Worm (Caenorhabditis elegans) whole organism, midembryonic: Measurements from ENCODE around the gene sas-5.

Experiments
- T22C8.4 ChIP-seq: fragments of 200-800 bp; sonication (Bioruptor generic); IDR thresholded peaks from 2 replicates; pipeline ENCODE4 v1.3.6; 2022; ENCODE audit warnings: missing genetic modification characterization, missing compliant biosample characterization
- cog-1 ChIP-seq: sonication (generic microtip); optimal IDR thresholded peaks from 2 replicates; lab custom pipeline; 2016; ENCODE audit warnings: missing genetic modification characterization, missing compliant biosample characterization
- flt-1 ChIP-seq: fragments of 200-800 bp; sonication (Bioruptor generic); IDR thresholded peaks from 2 replicates; pipeline ENCODE4 v1.3.6; 2022; ENCODE audit warnings: missing genetic modification characterization, missing compliant biosample characterization
- klf-2 ChIP-seq: fragments of 200-800 bp; sonication (Bioruptor generic); conservative IDR thresholded peaks from 2 replicates; pipeline ENCODE4 v1.3.6; 2022; ENCODE audit warnings: missing genetic modification reagents, missing genetic modification characterization, missing compliant biosample characterization
- med-1 ChIP-seq: sonication (generic microtip); optimal IDR thresholded peaks from 2 replicates; lab custom pipeline; 2017; ENCODE audit warnings: missing genetic modification characterization, mild to moderate bottlenecking, missing compliant biosample characterization, antibody characterized with exemption, missing genetic modification reagents; ENCODE audit not compliant: insufficient read depth
- ref-1 ChIP-seq: fragments of 200-800 bp; sonication (Bioruptor generic); conservative IDR thresholded peaks from 2 replicates; pipeline ENCODE4 v1.3.6; 2022; ENCODE audit warnings: missing genetic modification reagents, missing genetic modification characterization, missing compliant biosample characterization
- tab-1 ChIP-seq: fragments of 200-800 bp; sonication (Bioruptor generic); IDR thresholded peaks from 2 replicates; pipeline ENCODE4 v1.3.6; 2022; ENCODE audit warnings: missing genetic modification characterization, missing compliant biosample characterization
- ztf-23 ChIP-seq: fragments of 200-800 bp; sonication (Bioruptor generic); IDR thresholded peaks from 2 replicates; pipeline ENCODE4 v1.3.6; 2022; ENCODE audit warnings: missing genetic modification reagents, missing genetic modification characterization, missing compliant biosample characterization
- ztf-29 ChIP-seq: fragments of 200-800 bp; sonication (Bioruptor generic); IDR thresholded peaks from 2 replicates; pipeline ENCODE4 v1.3.6; 2022; ENCODE audit warnings: missing genetic modification reagents, missing genetic modification characterization, missing compliant biosample characterization

DNA sequence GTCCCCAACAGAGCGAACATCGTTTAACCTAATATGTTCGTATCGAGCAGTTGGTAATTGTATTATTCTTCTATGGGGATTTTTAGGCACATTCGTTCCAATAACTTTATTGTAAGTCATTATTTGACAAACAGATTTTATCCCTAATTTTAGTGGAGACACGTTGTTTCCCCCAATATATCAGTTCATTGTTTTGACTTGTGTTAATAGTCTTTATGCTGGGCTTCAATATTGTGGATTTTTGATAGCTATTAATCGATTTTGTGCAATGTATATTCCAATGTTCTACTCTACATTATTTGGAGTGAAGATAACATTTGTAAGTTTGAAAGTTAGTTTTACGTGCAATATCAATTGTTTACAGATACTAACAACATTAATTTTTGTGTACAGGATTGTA is 16.6 kb upstream of the sas-5 start:
- TF ChIP-seq flt-1 (GFP tag; lab: Robert Waterston, UW) (no peak), ref-1 (GFP tag; lab: Robert Waterston, UW) (no peak), ztf-29 (GFP tag; lab: Robert Waterston, UW) (no peak), tab-1 (GFP tag; lab: Robert Waterston, UW) (no peak), cog-1 (tag; lab: Kevin White, UChicago) (no peak), ztf-23 (GFP tag; lab: Robert Waterston, UW) (no peak), klf-2 (no peak), med-1 (GFP tag; lab: Kevin White, UChicago) (no peak), T22C8.4 (no peak)
